Worm (Caenorhabditis elegans): ENCODE data around the gene K04G11.1.

DNA sequence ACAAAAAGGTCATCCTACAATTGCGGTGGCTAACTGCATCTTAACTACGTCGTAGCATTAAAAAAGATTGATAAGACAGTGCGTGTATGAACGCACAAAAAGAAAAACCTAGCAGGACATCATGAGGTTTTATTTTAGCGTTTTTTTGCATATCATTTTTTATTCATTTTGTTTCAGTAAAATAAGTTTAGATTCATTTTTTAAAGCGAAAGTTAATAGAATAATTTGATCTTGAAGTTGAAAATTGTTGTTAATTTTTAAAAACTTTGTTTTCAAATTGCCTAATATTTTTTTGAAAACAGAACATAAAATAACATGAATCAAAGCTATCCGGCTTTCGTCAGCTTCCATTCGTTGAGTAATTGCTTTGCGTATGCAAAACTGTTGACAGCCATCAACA lies 21.7 kb upstream of the K04G11.1 start, which contains the start of gene prx-1:
- TF ChIP-seq nhr-237 (tag; optimal IDR thresholded peaks at IDR 0.05), result no peak
- TF ChIP-seq lin-13 (tag; optimal IDR thresholded peaks at IDR 0.05), result no peak
- no peak for TF ChIP-seq blmp-1 (tag; optimal IDR thresholded peaks at IDR 0.05)
- no peak for TF ChIP-seq elt-3 (tag; optimal IDR thresholded peaks at IDR 0.05)
- TF ChIP-seq sem-2 (GFP tag; optimal IDR thresholded peaks at IDR 0.05), result no peak
- TF ChIP-seq flh-1 (GFP tag; optimal IDR thresholded peaks at IDR 0.05), result no peak
- TF ChIP-seq lsy-2 (tag; optimal IDR thresholded peaks at IDR 0.05), result no peak
- TF ChIP-seq nhr-28 (tag; optimal IDR thresholded peaks at IDR 0.05), result no peak
- no peak for TF ChIP-seq unc-62 (GFP tag; optimal IDR thresholded peaks at IDR 0.05)
- no peak for TF ChIP-seq nhr-12 (tag; optimal IDR thresholded peaks at IDR 0.05)
